Fruit fly (Drosophila melanogaster) whole organism, adult: Measurements from ENCODE around the gene CG1575.

Experiments
- CG12768 ChIP-seq: fragments of 200-800 bp; sonication (Bioruptor generic); optimal IDR thresholded peaks from 2 replicates; lab custom pipeline; 2017; ENCODE audit warnings: missing biosample characterization, missing genetic modification characterization, mild to moderate bottlenecking, moderate library complexity, missing genetic modification reagents
- CG1620 ChIP-seq: fragments of 200-800 bp; sonication (Bioruptor generic); optimal IDR thresholded peaks from 2 replicates; lab custom pipeline; 2016; ENCODE audit warnings: missing biosample characterization, missing genetic modification characterization
- CG33017 ChIP-seq: fragments of 200-800 bp; sonication (Bioruptor generic); optimal IDR thresholded peaks from 2 replicates; lab custom pipeline; 2018; ENCODE audit warnings: missing biosample characterization, mild to moderate bottlenecking, missing genetic modification characterization, moderate library complexity
- kay ChIP-seq: fragments of 200-800 bp; sonication (Bioruptor generic); peaks from one replicate; lab custom pipeline; 2016; ENCODE audit warnings: missing biosample characterization, missing genetic modification characterization, borderline replicate concordance
- tj ChIP-seq: fragments of 200-800 bp; sonication (Bioruptor generic); optimal IDR thresholded peaks from 3 replicates; lab custom pipeline; 2017; ENCODE audit warnings: missing biosample characterization, mild to moderate bottlenecking, missing genetic modification characterization, moderate library complexity

DNA sequence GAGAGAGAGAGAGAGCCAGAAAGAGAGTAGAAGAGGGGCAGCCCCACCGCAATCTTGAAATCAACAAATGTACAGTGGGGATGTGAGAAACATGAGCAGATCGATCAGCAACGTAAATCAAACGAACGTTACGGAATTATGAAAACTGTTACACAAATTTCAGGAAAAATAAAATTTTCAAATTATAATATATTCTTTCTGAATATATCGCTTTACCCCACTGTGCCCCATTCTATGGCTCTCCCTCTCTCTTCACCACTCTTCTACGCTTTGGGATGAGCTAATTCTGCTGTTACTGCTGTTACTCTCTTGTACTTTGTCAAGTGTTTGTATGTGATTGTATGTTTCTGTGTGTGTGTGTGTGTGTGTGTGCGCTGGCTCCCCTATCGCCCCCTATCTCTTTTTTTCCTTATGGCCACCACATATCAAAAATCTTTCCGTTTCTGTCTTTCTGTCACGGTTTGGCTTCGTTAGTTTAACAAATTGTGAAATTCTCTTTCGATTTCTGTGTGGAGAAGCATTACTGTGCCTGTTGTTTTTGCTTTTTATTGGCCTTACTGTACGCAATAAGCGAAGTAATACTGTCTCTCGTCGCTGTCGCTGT lies 25.7 kb upstream of the CG1575 start:
- TF ChIP-seq kay: peak; percentile 65
- TF ChIP-seq CG1620 (GFP tag; lab: Kevin White, UChicago): peak; percentile 75
- peak; percentile 80 for TF ChIP-seq CG12768
- TF ChIP-seq tj (GFP tag; lab: Kevin White, UChicago): peak; percentile 31
- peak; percentile 88 for TF ChIP-seq CG33017 (tag; lab: Kevin White, UChicago)
